Worm (Caenorhabditis elegans) whole organism, L4 larva: ENCODE data around the gene pas-7.

Experiments
- F10B5.3 ChIP-seq: sonication (generic microtip); optimal IDR thresholded peaks from 2 replicates; lab custom pipeline; 2016; ENCODE audit warnings: mild to moderate bottlenecking, missing genetic modification characterization, missing compliant biosample characterization
- ama-1 ChIP-seq: fragments of 150-350 bp; optimal IDR thresholded peaks from 2 replicates; lab custom pipeline; 2014; ENCODE audit warnings: inconsistent platforms, mixed read lengths
- dpl-1 ChIP-seq: fragments of 150-350 bp; optimal IDR thresholded peaks from 2 replicates; lab custom pipeline; 2014; ENCODE audit warnings: missing biosample characterization, missing genetic modification reagents, missing genetic modification characterization
- madf-5 ChIP-seq, 2 experiments: fragments of 200-800 bp; sonication (Bioruptor generic); IDR thresholded peaks; 2 replicates each; pipeline ENCODE4 v1.3.6; 2022; ENCODE audit warnings: missing compliant biosample characterization in 2 of 2, missing genetic modification characterization in 2 of 2
- nhr-77 ChIP-seq: fragments of 150-350 bp; optimal IDR thresholded peaks from 2 replicates; lab custom pipeline; 2014; ENCODE audit warnings: missing biosample characterization, missing genetic modification characterization
- php-3 ChIP-seq: fragments of 200-800 bp; sonication (Bioruptor generic); IDR thresholded peaks from 2 replicates; pipeline ENCODE4 v1.3.6; 2022; ENCODE audit warnings: missing genetic modification reagents, missing genetic modification characterization, missing compliant biosample characterization
- pqm-1 ChIP-seq: sonication (generic microtip); optimal IDR thresholded peaks from 2 replicates; lab custom pipeline; 2017; ENCODE audit warnings: missing biosample characterization, missing genetic modification characterization
- snpc-4 ChIP-seq: fragments of 150-350 bp; optimal IDR thresholded peaks from 2 replicates; lab custom pipeline; 2014; ENCODE audit warnings: missing biosample characterization, missing genetic modification characterization
- unc-39 ChIP-seq: sonication (generic microtip); optimal IDR thresholded peaks from 2 replicates; lab custom pipeline; 2017; ENCODE audit warnings: missing biosample characterization, missing genetic modification characterization
- unc-62 ChIP-seq, 3 experiments: fragments of 150-350 bp in 1 of 3; sonication (generic microtip); optimal IDR thresholded peaks in 2 of 3; peaks in 1 of 3; 1 replicate in 1 of 3; 2 replicates in 2 of 3; lab custom pipeline; 2014 to 2017; ENCODE audit warnings: missing biosample characterization in 3 of 3, missing genetic modification characterization in 3 of 3, missing genetic modification reagents in 3 of 3, missing genotype in 1 of 3
- vab-7 ChIP-seq: fragments of 200-800 bp; sonication (Bioruptor generic); IDR thresholded peaks from 2 replicates; pipeline ENCODE4 v1.3.6; 2022; ENCODE audit warnings: missing genetic modification reagents, missing genetic modification characterization, missing compliant biosample characterization
- zip-2 ChIP-seq: fragments of 150-350 bp; optimal IDR thresholded peaks from 2 replicates; lab custom pipeline; 2014; ENCODE audit warnings: missing biosample characterization, missing genetic modification characterization
- ztf-11 ChIP-seq: fragments of 150-350 bp; optimal IDR thresholded peaks from 2 replicates; lab custom pipeline; 2014; ENCODE audit warnings: missing biosample characterization, missing genetic modification characterization

DNA sequence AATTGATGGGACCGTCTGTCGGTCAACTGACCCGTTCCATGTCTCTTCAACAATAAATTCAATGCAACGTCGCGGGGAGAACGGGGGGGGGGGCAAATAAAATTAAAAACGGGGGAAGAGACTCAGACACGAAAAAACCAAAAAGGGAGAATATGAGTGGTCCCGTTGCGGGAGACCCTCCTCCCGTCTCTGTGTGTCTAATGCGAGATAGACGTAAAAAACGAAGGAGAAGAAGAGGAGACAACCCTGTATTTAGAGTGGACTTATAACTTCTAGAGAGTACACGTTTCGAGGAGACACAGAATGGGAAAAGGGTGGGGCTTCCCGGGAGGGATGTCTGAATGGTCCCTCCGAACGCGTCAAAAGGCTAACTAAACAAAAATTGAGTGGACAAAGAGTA is 34.2 kb downstream of the pas-7 start:
- no peak for TF ChIP-seq ama-1
- TF ChIP-seq vab-7 (GFP tag; lab: Robert Waterston, UW) = no peak
- TF ChIP-seq php-3 (GFP tag; lab: Robert Waterston, UW) = no peak
- TF ChIP-seq F10B5.3 (tag; lab: Kevin White, UChicago) = no peak
- no peak for TF ChIP-seq nhr-77
- TF ChIP-seq unc-62 (GFP tag; optimal IDR thresholded peaks at IDR 0.05 in 1 of 2; lab: Kevin White, UChicago) = no peak
- no peak for TF ChIP-seq unc-62 (tag; optimal IDR thresholded peaks at IDR 0.05; lab: Kevin White, UChicago)
- no peak for TF ChIP-seq unc-39 (tag; lab: Kevin White, UChicago)
- TF ChIP-seq dpl-1 (GFP tag; lab: Kevin White, UChicago) = no peak
- no peak for TF ChIP-seq ztf-11 (tag; lab: Kevin White, UChicago)
- TF ChIP-seq pqm-1 (tag; lab: Kevin White, UChicago) = no peak
- no peak for TF ChIP-seq zip-2 (tag; lab: Kevin White, UChicago)
- TF ChIP-seq madf-5 (GFP tag; IDR thresholded peaks at IDR 0.05; lab: Robert Waterston, UW) = no peak
- no peak for TF ChIP-seq snpc-4 (tag; lab: Kevin White, UChicago)
